Fruit fly (Drosophila melanogaster) whole organism, adult: Measurements from ENCODE around the gene CG15891.

Source experiments
- CG11617 ChIP-seq: fragments of 200-800 bp; sonication (Bioruptor generic); optimal IDR thresholded peaks from 2 replicates; lab custom pipeline; 2017; ENCODE audit warnings: mild to moderate bottlenecking, missing biosample characterization, missing genetic modification reagents, missing genetic modification characterization
- CG12768 ChIP-seq: fragments of 200-800 bp; sonication (Bioruptor generic); optimal IDR thresholded peaks from 2 replicates; lab custom pipeline; 2017; ENCODE audit warnings: missing biosample characterization, missing genetic modification characterization, mild to moderate bottlenecking, moderate library complexity, missing genetic modification reagents
- CG14711 ChIP-seq: fragments of 200-800 bp; sonication (Bioruptor generic); optimal IDR thresholded peaks from 2 replicates; lab custom pipeline; 2018; ENCODE audit warnings: missing biosample characterization, mild to moderate bottlenecking, missing genetic modification characterization, moderate library complexity
- CG1620 ChIP-seq: fragments of 200-800 bp; sonication (Bioruptor generic); optimal IDR thresholded peaks from 2 replicates; lab custom pipeline; 2016; ENCODE audit warnings: missing biosample characterization, missing genetic modification characterization
- CG33017 ChIP-seq: fragments of 200-800 bp; sonication (Bioruptor generic); optimal IDR thresholded peaks from 2 replicates; lab custom pipeline; 2018; ENCODE audit warnings: missing biosample characterization, mild to moderate bottlenecking, missing genetic modification characterization, moderate library complexity
- CG5204 ChIP-seq: fragments of 200-800 bp; sonication (Bioruptor generic); optimal IDR thresholded peaks from 2 replicates; lab custom pipeline; 2016; ENCODE audit warnings: missing biosample characterization, missing genetic modification characterization
- CG7045 ChIP-seq: fragments of 200-800 bp; sonication (Bioruptor generic); optimal IDR thresholded peaks from 2 replicates; lab custom pipeline; 2017; ENCODE audit warnings: missing biosample characterization, mild to moderate bottlenecking, missing genetic modification characterization
- CG7101 ChIP-seq: fragments of 200-800 bp; sonication (Bioruptor generic); optimal IDR thresholded peaks from 2 replicates; lab custom pipeline; 2018; ENCODE audit warnings: missing biosample characterization, mild to moderate bottlenecking, missing genetic modification characterization, moderate library complexity
- Clk ChIP-seq: fragments of 200-800 bp; sonication (Bioruptor generic); optimal IDR thresholded peaks from 2 replicates; lab custom pipeline; 2017; ENCODE audit warnings: missing biosample characterization, missing genetic modification characterization
- Crg-1 ChIP-seq: fragments of 200-800 bp; sonication (Bioruptor generic); optimal IDR thresholded peaks from 2 replicates; lab custom pipeline; 2016; ENCODE audit warnings: missing biosample characterization, missing genetic modification characterization
- Hr96 ChIP-seq: fragments of 200-800 bp; sonication (Bioruptor generic); optimal IDR thresholded peaks from 2 replicates; lab custom pipeline; 2016; ENCODE audit warnings: missing biosample characterization, missing genetic modification characterization
- Mnt ChIP-seq: fragments of 200-800 bp; sonication (Bioruptor generic); optimal IDR thresholded peaks from 2 replicates; lab custom pipeline; 2016; ENCODE audit warnings: missing biosample characterization, mild to moderate bottlenecking, missing genetic modification characterization
- bab1 ChIP-seq: fragments of 200-800 bp; sonication (Bioruptor generic); optimal IDR thresholded peaks from 3 replicates; lab custom pipeline; 2019; ENCODE audit warnings: missing biosample characterization, mild to moderate bottlenecking, missing genetic modification characterization, moderate library complexity
- cic ChIP-seq: fragments of 200-800 bp; sonication (Bioruptor generic); optimal IDR thresholded peaks from 2 replicates; lab custom pipeline; 2017; ENCODE audit warnings: missing biosample characterization, mild to moderate bottlenecking, missing genetic modification characterization, moderate library complexity
- cnc ChIP-seq, 2 experiments: fragments of >200 bp; optimal IDR thresholded peaks; 2 replicates each; lab custom pipeline; 2017
- kay ChIP-seq: fragments of 200-800 bp; sonication (Bioruptor generic); peaks from one replicate; lab custom pipeline; 2016; ENCODE audit warnings: missing biosample characterization, missing genetic modification characterization, borderline replicate concordance
- ovo ChIP-seq: fragments of 200-800 bp; sonication (Bioruptor generic); optimal IDR thresholded peaks from 2 replicates; lab custom pipeline; 2016; ENCODE audit warnings: missing biosample characterization, missing genetic modification characterization
- pad ChIP-seq: fragments of 200-800 bp; sonication (Bioruptor generic); optimal IDR thresholded peaks from 3 replicates; lab custom pipeline; 2017; ENCODE audit warnings: missing biosample characterization, missing genetic modification characterization, mild to moderate bottlenecking, moderate library complexity, missing genetic modification reagents
- tj ChIP-seq: fragments of 200-800 bp; sonication (Bioruptor generic); optimal IDR thresholded peaks from 3 replicates; lab custom pipeline; 2017; ENCODE audit warnings: missing biosample characterization, mild to moderate bottlenecking, missing genetic modification characterization, moderate library complexity
- toe ChIP-seq: fragments of 200-800 bp; sonication (Bioruptor generic); optimal IDR thresholded peaks from 2 replicates; lab custom pipeline; 2016; ENCODE audit warnings: missing biosample characterization, missing genetic modification characterization

The CG15891 gene

DNA sequence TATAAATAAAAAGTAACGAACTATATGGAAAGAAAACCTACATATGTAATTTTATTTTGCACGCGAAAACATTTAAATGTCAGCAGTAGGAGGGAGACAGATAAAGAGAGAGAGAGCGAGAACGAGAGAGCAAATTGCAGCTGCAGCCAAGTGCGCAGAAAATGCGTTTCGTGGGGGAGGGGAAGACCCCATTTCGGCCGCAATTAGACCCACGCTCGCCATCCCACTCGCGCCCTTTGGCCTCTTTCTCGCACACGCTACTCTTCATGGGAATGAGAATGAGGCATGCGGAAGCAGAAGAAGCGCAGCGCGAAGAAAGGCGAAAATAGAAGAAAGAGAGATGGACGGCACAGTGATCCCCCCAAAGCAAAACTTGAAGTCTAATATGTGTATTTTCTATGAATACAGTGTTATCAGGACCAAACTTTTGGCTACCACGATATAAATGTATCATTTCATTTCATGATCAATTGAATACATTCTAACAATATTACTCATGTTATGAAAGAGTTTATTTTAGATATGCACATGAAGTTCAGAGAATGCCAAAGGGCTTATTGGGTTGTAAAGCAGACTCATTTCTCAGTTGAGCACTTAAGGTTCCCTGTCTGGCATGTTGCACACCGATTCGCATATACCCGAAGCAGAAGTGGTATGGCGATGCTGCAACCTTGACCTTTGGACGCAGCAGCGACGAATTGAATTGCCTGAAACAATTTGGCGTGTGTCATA lies 38.0 kb upstream of the CG15891 start:
- TF ChIP-seq CG11617 (peak; percentile 57), cnc (optimal IDR thresholded peaks at IDR 0.05; lab: Kevin White, UChicago) (no peak), Clk (no peak), tj (GFP tag; lab: Kevin White, UChicago) (peak; percentile 65), CG1620 (no peak), CG5204 (peak; percentile 47), Hr96 (GFP tag; lab: Kevin White, UChicago) (peak; percentile 53), Mnt (GFP tag; lab: Kevin White, UChicago) (peak; percentile 37), Crg-1 (GFP tag; lab: Kevin White, UChicago) (peak; percentile 23), CG14711 (no peak), pad (peak; percentile 14), CG33017 (tag; lab: Kevin White, UChicago) (no peak), kay (peak; percentile 36), bab1 (peak; percentile 53), cic (GFP tag; lab: Kevin White, UChicago) (no peak), CG12768 (GFP tag; lab: Kevin White, UChicago) (peak; percentile 30), CG7045 (GFP tag; lab: Kevin White, UChicago) (peak; percentile 23), toe (GFP tag; lab: Kevin White, UChicago) (no peak), CG7101 (tag; lab: Kevin White, UChicago) (no peak), ovo (GFP tag; lab: Kevin White, UChicago) (no peak)

DNA sequence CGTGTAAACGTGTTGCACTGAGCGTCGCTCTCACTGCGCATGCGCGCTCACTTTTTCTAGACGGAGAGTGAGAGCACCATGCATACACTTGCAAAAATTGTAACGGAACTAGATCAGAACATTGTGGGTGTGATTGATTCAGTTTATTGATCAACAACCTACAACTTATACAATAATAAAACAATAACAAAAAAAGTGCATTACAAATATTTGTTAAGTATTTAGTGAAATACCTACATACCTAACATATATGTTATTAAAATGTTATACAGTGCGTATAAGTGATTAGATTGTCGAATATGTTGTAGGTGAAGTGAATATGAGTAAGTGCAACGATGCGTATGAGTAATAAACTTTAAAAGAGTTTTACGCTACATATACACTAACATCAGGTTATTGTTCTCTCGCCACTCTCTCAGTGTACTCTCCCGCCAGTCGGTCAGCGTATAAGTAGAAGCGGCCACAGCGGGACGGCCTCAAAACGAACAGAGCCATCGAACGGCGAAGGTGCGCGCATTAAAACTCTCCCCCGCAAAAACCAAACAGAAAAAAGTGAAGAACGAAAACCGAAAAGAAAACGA lies 35.3 kb upstream of the CG15891 start, which contains the start of gene CG42240:
Gene CG42240 (plus strand): TSS at position 474 of the 581 bp plus-strand sequence.
- TF ChIP-seq tj (GFP tag; lab: Kevin White, UChicago), result peak; percentile 82
- no peak for TF ChIP-seq cnc (optimal IDR thresholded peaks at IDR 0.05; lab: Kevin White, UChicago)
- peak; percentile 54 for TF ChIP-seq CG1620
- TF ChIP-seq CG33017 (tag; lab: Kevin White, UChicago), result peak; percentile 85
- TF ChIP-seq Crg-1 (GFP tag; lab: Kevin White, UChicago), result peak; percentile 73
- TF ChIP-seq ovo (GFP tag; lab: Kevin White, UChicago), result peak; percentile 71
- TF ChIP-seq toe (GFP tag; lab: Kevin White, UChicago), result peak; percentile 61
- peak; percentile 96 for TF ChIP-seq bab1
- TF ChIP-seq CG7045 (GFP tag; lab: Kevin White, UChicago), result peak; percentile 89
- TF ChIP-seq pad, result peak; percentile 81
- peak; percentile 92 for TF ChIP-seq kay
- peak; percentile 96 for TF ChIP-seq CG11617
- TF ChIP-seq CG12768 (GFP tag; lab: Kevin White, UChicago), result peak; percentile 86
- peak; percentile 65 for TF ChIP-seq Mnt (GFP tag; lab: Kevin White, UChicago)
- peak; percentile 86 for TF ChIP-seq CG14711
- peak; percentile 93 for TF ChIP-seq CG7101 (tag; lab: Kevin White, UChicago)
- TF ChIP-seq Clk, result peak; percentile 46
- peak; percentile 74 for TF ChIP-seq cic (GFP tag; lab: Kevin White, UChicago)
- peak; percentile 79 for TF ChIP-seq CG5204
- TF ChIP-seq Hr96 (GFP tag; lab: Kevin White, UChicago), result peak; percentile 83

DNA sequence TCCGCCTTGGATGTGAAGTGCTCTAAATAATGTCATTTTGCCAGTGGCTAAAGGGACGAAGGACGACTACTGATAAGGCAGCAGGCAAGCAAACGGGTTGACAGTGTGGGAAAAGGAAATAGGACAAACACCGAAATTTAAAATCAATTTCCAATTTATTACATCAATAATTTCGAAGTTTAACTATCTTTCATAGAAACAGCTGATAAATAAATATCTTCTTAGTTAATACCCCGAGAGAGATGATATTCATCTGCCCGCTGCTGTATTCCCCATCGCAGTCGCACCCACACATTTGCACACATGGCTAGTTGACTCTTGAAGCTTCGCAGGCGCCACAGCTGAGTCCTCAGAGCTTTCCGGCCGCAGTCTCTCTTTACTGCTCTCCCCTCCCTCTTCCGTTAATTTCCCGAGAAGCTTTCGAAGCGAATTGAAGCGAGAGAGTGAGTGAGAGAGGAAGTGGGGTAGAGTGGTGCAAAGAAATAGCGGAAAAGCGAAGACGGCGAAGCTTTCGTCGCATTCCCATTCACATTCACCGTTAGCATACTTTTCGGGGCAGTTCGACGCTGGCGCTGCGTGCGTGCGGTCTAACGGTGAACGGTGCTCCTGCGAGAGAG lies 21.8 kb upstream of the CG15891 start:
- TF ChIP-seq CG11617 (peak; percentile 22), kay (no peak), Hr96 (GFP tag; lab: Kevin White, UChicago) (peak; percentile 36), tj (GFP tag; lab: Kevin White, UChicago) (peak; percentile 4), CG14711 (peak; percentile 25), toe (GFP tag; lab: Kevin White, UChicago) (peak; percentile 11), ovo (GFP tag; lab: Kevin White, UChicago) (no peak), CG5204 (peak; percentile 12), CG7045 (GFP tag; lab: Kevin White, UChicago) (peak; percentile 66), CG12768 (GFP tag; lab: Kevin White, UChicago) (peak; percentile 50), pad (peak; percentile 21), CG33017 (tag; lab: Kevin White, UChicago) (peak; percentile 52), bab1 (no peak), CG7101 (tag; lab: Kevin White, UChicago) (peak; percentile 69), CG1620 (no peak), cnc (optimal IDR thresholded peaks at IDR 0.05; lab: Kevin White, UChicago) (no peak), cic (GFP tag; lab: Kevin White, UChicago) (no peak), Mnt (GFP tag; lab: Kevin White, UChicago) (no peak), Crg-1 (GFP tag; lab: Kevin White, UChicago) (no peak), Clk (peak; percentile 17)

DNA sequence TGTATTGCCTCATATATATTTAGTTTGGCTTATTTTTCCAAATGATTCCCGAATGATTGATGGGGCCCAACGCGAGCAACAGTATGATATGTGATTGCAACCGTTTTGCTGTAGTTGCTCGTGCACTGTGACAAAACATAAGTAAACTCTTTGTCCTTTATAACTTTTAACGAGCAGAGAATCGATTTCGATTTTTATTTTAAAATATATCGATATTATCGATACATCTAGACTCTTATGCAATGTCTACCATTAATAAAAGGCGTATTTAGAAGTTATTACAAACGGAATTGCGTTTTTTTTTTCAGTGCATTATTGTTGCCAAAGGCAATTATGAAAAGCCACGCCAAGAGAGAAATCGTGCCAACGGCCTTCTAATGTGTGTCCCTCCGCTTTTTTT lies 20.4 kb upstream of the CG15891 start:
- TF ChIP-seq toe (GFP tag; lab: Kevin White, UChicago) (no peak), Crg-1 (GFP tag; lab: Kevin White, UChicago) (no peak), Clk (no peak), CG7101 (tag; lab: Kevin White, UChicago) (no peak), CG5204 (no peak), CG7045 (GFP tag; lab: Kevin White, UChicago) (no peak), cnc (optimal IDR thresholded peaks at IDR 0.05; lab: Kevin White, UChicago) (no peak), cic (GFP tag; lab: Kevin White, UChicago) (no peak), CG11617 (no peak), CG12768 (GFP tag; lab: Kevin White, UChicago) (no peak), pad (no peak), kay (no peak)

DNA sequence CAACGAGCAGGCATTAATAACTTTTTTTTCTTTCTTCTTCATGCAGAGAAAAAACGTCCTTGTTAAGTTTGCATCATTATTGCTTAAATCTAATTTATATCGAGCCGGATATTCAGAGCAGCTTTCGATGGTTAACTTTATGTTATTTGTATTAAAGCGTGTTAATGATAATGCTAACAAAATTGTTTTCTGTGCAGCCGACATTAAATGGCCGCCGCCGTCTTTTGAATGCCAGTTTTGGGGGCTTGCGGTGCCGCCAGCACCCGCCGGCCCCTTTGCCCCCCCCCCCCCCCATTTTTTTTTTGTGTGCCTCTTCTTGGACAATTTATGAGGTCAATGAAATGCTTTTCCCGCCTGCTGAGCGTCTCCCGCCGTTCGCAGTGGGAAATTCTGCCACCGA lies 16.4 kb upstream of the CG15891 start:
- TF ChIP-seq toe (GFP tag; lab: Kevin White, UChicago) (no peak), CG11617 (no peak), cic (GFP tag; lab: Kevin White, UChicago) (no peak), CG7101 (tag; lab: Kevin White, UChicago) (no peak), CG1620 (no peak), CG14711 (no peak), CG7045 (GFP tag; lab: Kevin White, UChicago) (no peak), tj (GFP tag; lab: Kevin White, UChicago) (no peak), Clk (no peak), CG33017 (tag; lab: Kevin White, UChicago) (no peak), Mnt (GFP tag; lab: Kevin White, UChicago) (no peak), cnc (optimal IDR thresholded peaks at IDR 0.05; lab: Kevin White, UChicago) (no peak), CG5204 (no peak), ovo (GFP tag; lab: Kevin White, UChicago) (no peak)
